Worm (Caenorhabditis elegans): ENCODE results near the gene F42A9.6.

Gene F42A9.6

DNA sequence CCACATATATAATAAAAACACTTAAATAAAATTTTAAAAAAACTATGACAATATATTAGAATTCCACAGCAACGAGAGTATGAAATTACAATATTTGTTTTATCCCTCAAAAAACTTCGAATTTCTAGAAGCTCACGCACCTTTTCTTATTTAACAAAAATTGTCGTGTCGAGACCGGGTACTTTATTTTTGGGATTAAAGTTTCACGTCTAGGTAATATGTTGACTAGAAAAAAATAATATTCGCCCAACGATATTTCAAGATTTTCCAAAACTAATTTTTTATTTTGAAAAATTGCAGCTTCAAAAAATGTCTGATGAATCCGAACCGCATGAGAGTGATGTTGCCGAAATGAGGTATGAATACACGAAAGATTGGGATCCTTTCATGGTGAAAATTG is 35.4 kb downstream of the F42A9.6 start, which contains the start of gene C49C8.3:
Gene C49C8.3 (plus strand): TSS at position 301 of the 400 bp plus-strand sequence.
- no peak for TF ChIP-seq tab-1 (GFP tag; IDR thresholded peaks at IDR 0.05)
- no peak for TF ChIP-seq T22C8.4 (GFP tag; IDR thresholded peaks at IDR 0.05)
- no peak for TF ChIP-seq cog-1 (tag; optimal IDR thresholded peaks at IDR 0.05)
- TF ChIP-seq klf-2 (GFP tag; conservative IDR thresholded peaks at IDR 0.05) = no peak
- no peak for TF ChIP-seq ztf-29 (GFP tag; IDR thresholded peaks at IDR 0.05)
- no peak for TF ChIP-seq flt-1 (GFP tag; IDR thresholded peaks at IDR 0.05)
- no peak for TF ChIP-seq ztf-23 (GFP tag; IDR thresholded peaks at IDR 0.05)
- TF ChIP-seq ref-1 (GFP tag; conservative IDR thresholded peaks at IDR 0.05) = no peak
- no peak for TF ChIP-seq med-1 (GFP tag; optimal IDR thresholded peaks at IDR 0.05; ENCODE audit: insufficient read depth)

- TF ChIP-seq T22C8.4 (GFP tag; IDR thresholded peaks at IDR 0.05) (no peak), ztf-29 (GFP tag; IDR thresholded peaks at IDR 0.05) (no peak), flt-1 (GFP tag; IDR thresholded peaks at IDR 0.05) (no peak), ref-1 (GFP tag; conservative IDR thresholded peaks at IDR 0.05) (no peak), ztf-23 (GFP tag; IDR thresholded peaks at IDR 0.05) (no peak), tab-1 (GFP tag; IDR thresholded peaks at IDR 0.05) (no peak), klf-2 (GFP tag; conservative IDR thresholded peaks at IDR 0.05) (no peak), cog-1 (tag; optimal IDR thresholded peaks at IDR 0.05) (no peak)
Observed at ce11 chrIV:8648502-8648901, 39.5 kb downstream of the F42A9.6 start, which contains the start of gene cyp-33E1. Gene cyp-33E1 (minus strand): TSS chrIV:8648602.

ce11 chrIV:8650696-8651095 is 41.7 kb downstream of the F42A9.6 start, which contains the start of gene C49C8.2:
Gene C49C8.2 (plus strand): TSS chrIV:8651088.
- TF ChIP-seq flt-1 (GFP tag; IDR thresholded peaks at IDR 0.05) = no peak
- no peak for TF ChIP-seq tab-1 (GFP tag; IDR thresholded peaks at IDR 0.05)
- no peak for TF ChIP-seq cog-1 (tag; optimal IDR thresholded peaks at IDR 0.05)
- no peak for TF ChIP-seq ztf-29 (GFP tag; IDR thresholded peaks at IDR 0.05)
- TF ChIP-seq T22C8.4 (GFP tag; IDR thresholded peaks at IDR 0.05) = no peak
- TF ChIP-seq ref-1 (GFP tag; conservative IDR thresholded peaks at IDR 0.05) = no peak
- no peak for TF ChIP-seq klf-2 (GFP tag; conservative IDR thresholded peaks at IDR 0.05)
- TF ChIP-seq med-1 (GFP tag; optimal IDR thresholded peaks at IDR 0.05; ENCODE audit: insufficient read depth) = no peak

- TF ChIP-seq tab-1 (GFP tag; IDR thresholded peaks at IDR 0.05) (no peak), ref-1 (GFP tag; conservative IDR thresholded peaks at IDR 0.05) (no peak), ztf-29 (GFP tag; IDR thresholded peaks at IDR 0.05) (no peak), cog-1 (tag; optimal IDR thresholded peaks at IDR 0.05) (no peak), T22C8.4 (GFP tag; IDR thresholded peaks at IDR 0.05) (no peak), med-1 (GFP tag; optimal IDR thresholded peaks at IDR 0.05; ENCODE audit: insufficient read depth) (no peak), flt-1 (GFP tag; IDR thresholded peaks at IDR 0.05) (no peak), klf-2 (GFP tag; conservative IDR thresholded peaks at IDR 0.05) (no peak), ztf-23 (GFP tag; IDR thresholded peaks at IDR 0.05) (no peak)
Observed at ce11 chrIV:8651835-8652234, 42.8 kb downstream of the F42A9.6 start, which contains the start of gene C49C8.8. Gene C49C8.8 (plus strand): TSS chrIV:8652135.

ce11 chrIV:8653592-8653991 is 44.6 kb downstream of the F42A9.6 start, which contains the start of gene C49C8.5:
Gene C49C8.5 (minus strand): TSS chrIV:8653664.
- TF ChIP-seq med-1 (GFP tag; optimal IDR thresholded peaks at IDR 0.05; ENCODE audit: insufficient read depth) (no peak), flt-1 (GFP tag; IDR thresholded peaks at IDR 0.05) (no peak)

DNA sequence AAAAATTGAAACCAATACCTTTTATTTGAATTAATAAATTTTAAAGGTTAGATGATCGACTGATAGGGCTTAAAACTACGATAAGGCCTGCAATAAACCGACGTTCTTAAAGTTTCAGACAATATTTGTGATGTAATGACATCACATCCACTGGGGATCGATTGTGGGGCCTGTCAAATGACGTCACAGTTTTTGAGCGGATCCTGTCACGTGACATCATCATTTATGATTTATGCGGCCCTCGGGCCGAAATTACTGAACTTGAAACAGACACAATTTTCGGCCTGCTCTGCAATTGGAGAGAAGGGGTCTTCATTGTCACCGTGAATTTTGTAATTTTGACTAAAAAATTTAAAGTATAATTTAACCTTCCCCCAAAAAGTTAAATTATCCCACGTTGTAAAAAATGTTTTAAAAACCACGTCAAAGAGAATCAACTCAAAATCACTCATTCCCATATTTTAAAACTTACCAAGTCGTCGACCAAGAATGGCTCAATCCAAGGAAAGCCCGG is 45.1 kb downstream of the F42A9.6 start, which contains the start of gene C49C8.1:
Gene C49C8.1 (plus strand): TSS at position 464 of the 514 bp plus-strand sequence.
- TF ChIP-seq flt-1 (GFP tag; IDR thresholded peaks at IDR 0.05) (no peak), klf-2 (GFP tag; conservative IDR thresholded peaks at IDR 0.05) (no peak), T22C8.4 (GFP tag; IDR thresholded peaks at IDR 0.05) (no peak), cog-1 (tag; optimal IDR thresholded peaks at IDR 0.05) (no peak)

DNA sequence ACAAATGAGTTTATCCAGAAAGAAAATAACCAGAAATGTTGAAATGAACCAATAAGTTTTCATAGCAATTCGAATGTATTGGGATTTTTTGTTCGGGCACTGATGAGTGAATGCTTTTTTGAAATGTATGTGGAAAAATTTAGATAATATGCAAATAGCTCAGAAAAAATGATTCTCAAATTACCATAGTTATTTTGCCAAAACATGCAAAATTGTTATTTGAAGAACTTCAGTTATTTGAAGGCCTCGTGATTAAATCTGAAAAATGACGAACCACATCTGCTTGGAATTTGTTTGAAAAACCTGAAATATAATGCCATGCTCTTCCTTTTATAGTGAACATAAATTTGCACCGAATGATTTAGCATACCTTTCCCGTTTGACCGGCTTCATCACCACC is 49.1 kb downstream of the F42A9.6 start, which contains the start of gene C49C8.6:
Gene C49C8.6 (minus strand): TSS at position 101 of the 400 bp plus-strand sequence.
- TF ChIP-seq flt-1 (GFP tag; IDR thresholded peaks at IDR 0.05) = no peak
- TF ChIP-seq med-1 (GFP tag; optimal IDR thresholded peaks at IDR 0.05; ENCODE audit: insufficient read depth) = no peak
- TF ChIP-seq ztf-23 (GFP tag; IDR thresholded peaks at IDR 0.05) = no peak
- no peak for TF ChIP-seq T22C8.4 (GFP tag; IDR thresholded peaks at IDR 0.05)
- no peak for TF ChIP-seq tab-1 (GFP tag; IDR thresholded peaks at IDR 0.05)
- TF ChIP-seq ztf-29 (GFP tag; IDR thresholded peaks at IDR 0.05) = no peak
- no peak for TF ChIP-seq ref-1 (GFP tag; conservative IDR thresholded peaks at IDR 0.05)
- no peak for TF ChIP-seq cog-1 (tag; optimal IDR thresholded peaks at IDR 0.05)
- no peak for TF ChIP-seq klf-2 (GFP tag; conservative IDR thresholded peaks at IDR 0.05)
